Fruit fly (Drosophila melanogaster): Measurements from ENCODE around the gene CG1146.
A peak's percentile ranks its signal among the peaks of the same experiment; 100 is the strongest.

The CG1146 gene

DNA sequence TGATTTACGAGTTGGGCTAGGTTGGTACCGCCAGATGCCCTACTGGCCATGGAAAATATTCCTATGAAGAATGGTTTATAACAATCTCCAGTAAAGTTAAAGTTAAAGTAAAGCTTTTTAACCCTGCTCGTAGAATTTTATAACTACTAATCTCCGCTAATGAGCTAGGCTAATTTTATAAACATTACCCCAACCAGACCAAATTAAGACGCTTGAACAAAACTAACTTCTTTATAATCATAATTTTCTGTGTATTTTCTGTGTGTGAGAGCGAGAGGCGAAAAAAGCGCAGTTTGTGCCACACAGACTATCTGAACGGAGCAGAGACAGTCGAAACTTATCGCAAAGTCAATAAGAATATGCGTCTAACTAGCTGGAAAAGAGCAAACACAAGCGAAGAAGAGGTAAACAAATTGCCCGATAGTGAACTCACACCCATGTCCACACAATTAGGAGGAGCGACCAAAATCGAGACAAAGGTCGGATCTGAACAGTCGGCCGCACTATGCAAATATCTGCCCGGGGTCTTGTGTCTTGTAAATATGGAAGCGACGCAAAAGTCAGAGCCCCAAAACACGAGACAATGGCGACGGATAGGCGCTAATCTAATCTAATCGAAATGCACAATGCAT lies 48.5 kb downstream of the CG1146 start (continued):
- TF ChIP-seq Side (GFP tag; optimal IDR thresholded peaks at IDR 0.05) (peak; percentile 75), CG8944 (GFP tag; optimal IDR thresholded peaks at IDR 0.05) (no peak), lola (GFP tag; optimal IDR thresholded peaks at IDR 0.05) (peak in 1 of 3 experiments; percentile 49), cwo (GFP tag; optimal IDR thresholded peaks at IDR 0.05) (peak; percentile 55), dmrt99B (tag; optimal IDR thresholded peaks at IDR 0.05) (peak; percentile 71), CG3838 (GFP tag; optimal IDR thresholded peaks at IDR 0.05) (peak; percentile 8), twi (tag; optimal IDR thresholded peaks at IDR 0.05) (no peak), CG11456 (GFP tag; IDR thresholded peaks at IDR 0.05) (peak; percentile 62; the same call in 1 of the 3 replicates), Camta (GFP tag; optimal IDR thresholded peaks at IDR 0.05) (peak; percentile 56)

- TF ChIP-seq abd-A (tag; optimal IDR thresholded peaks at IDR 0.05) (no peak), CG11504 (tag; optimal IDR thresholded peaks at IDR 0.05) (peak; percentile 24), CG8359 (GFP tag; optimal IDR thresholded peaks at IDR 0.05; ENCODE audit: borderline replicate concordance) (peak; percentile 6), CG43689 (GFP tag; IDR thresholded peaks at IDR 0.05) (no peak), phol (tag; optimal IDR thresholded peaks at IDR 0.05) (peak; percentile 9), gem (tag; optimal IDR thresholded peaks at IDR 0.05) (peak; percentile 5), stc (GFP tag; IDR thresholded peaks at IDR 0.05) (0 out of 2 replicates have a peak, but pooled peaks have one; percentile 14), amos (GFP tag; IDR thresholded peaks at IDR 0.05; ENCODE audit: partially characterized antibody) (no peak), maf-S (GFP tag; optimal IDR thresholded peaks at IDR 0.05) (no peak), CG9932 (GFP tag; IDR thresholded peaks at IDR 0.05) (no peak), CG10979 (tag; optimal IDR thresholded peaks at IDR 0.05) (peak; percentile 7), sd (tag; optimal IDR thresholded peaks at IDR 0.05) (no peak), CG1602 (GFP tag; optimal IDR thresholded peaks at IDR 0.05) (no peak), Sry-β (GFP tag; optimal IDR thresholded peaks at IDR 0.05) (no peak), CG14965 (GFP tag; optimal IDR thresholded peaks at IDR 0.05; ENCODE audit: borderline replicate concordance) (no peak), ara (GFP tag; IDR thresholded peaks at IDR 0.05) (no peak), scrt (GFP tag; optimal IDR thresholded peaks at IDR 0.05) (no peak), lilli (GFP tag; optimal IDR thresholded peaks at IDR 0.05) (no peak), pnt (GFP tag; optimal IDR thresholded peaks at IDR 0.05) (no peak)
These were observed 52.8 kb downstream of the CG1146 start for dm6 chr3L:2541361-2541760.
